Fruit fly (Drosophila melanogaster) whole organism, prepupa: Measurements from ENCODE around the gene Octbeta1R.

Source experiments
- Blimp-1 ChIP-seq: fragments of 200-800 bp; sonication (Bioruptor generic); optimal IDR thresholded peaks from 3 replicates; lab custom pipeline; 2017; ENCODE audit warnings: missing biosample characterization, missing genetic modification characterization, mild to moderate bottlenecking, moderate library complexity, missing genetic modification reagents
- CG10631 ChIP-seq: fragments of 200-800 bp; sonication (Bioruptor generic); optimal IDR thresholded peaks from 2 replicates; lab custom pipeline; 2016; ENCODE audit warnings: missing biosample characterization, missing genetic modification characterization
- CG10669 ChIP-seq: fragments of 200-800 bp; sonication (Bioruptor generic); optimal IDR thresholded peaks from 3 replicates; lab custom pipeline; 2018; ENCODE audit warnings: missing biosample characterization, mild to moderate bottlenecking, missing genetic modification characterization, moderate library complexity
- CG11294 ChIP-seq: fragments of 200-800 bp; sonication (Bioruptor generic); IDR thresholded peaks from 2 replicates; pipeline ENCODE4 v1.3.6; 2022; ENCODE audit warnings: missing biosample characterization, missing genetic modification characterization
- CG11762 ChIP-seq: fragments of 200-800 bp; sonication (Bioruptor generic); optimal IDR thresholded peaks from 3 replicates; lab custom pipeline; 2016; ENCODE audit warnings: missing biosample characterization, missing genetic modification characterization; ENCODE audit not compliant: insufficient read depth
- CG15336 ChIP-seq: fragments of 200-800 bp; sonication (Bioruptor generic); IDR thresholded peaks from 2 replicates; pipeline ENCODE4 v1.3.6; 2022; ENCODE audit warnings: missing biosample characterization, missing genetic modification characterization
- CG16779 ChIP-seq: fragments of 200-800 bp; sonication (Bioruptor generic); optimal IDR thresholded peaks from 3 replicates; lab custom pipeline; 2017; ENCODE audit warnings: missing biosample characterization, mild to moderate bottlenecking, missing genetic modification characterization
- CG3032 ChIP-seq: fragments of 200-800 bp; optimal IDR thresholded peaks from 2 replicates; lab custom pipeline; 2019; ENCODE audit warnings: missing biosample characterization, mild to moderate bottlenecking, missing genetic modification characterization, moderate library complexity
- CG31627 ChIP-seq: fragments of 200-800 bp; sonication (Bioruptor generic); optimal IDR thresholded peaks from 3 replicates; lab custom pipeline; 2016; ENCODE audit warnings: missing biosample characterization, missing genetic modification characterization
- CG32006 ChIP-seq: fragments of 200-800 bp; sonication (Bioruptor generic); optimal IDR thresholded peaks from 3 replicates; lab custom pipeline; 2017; ENCODE audit warnings: missing biosample characterization, mild to moderate bottlenecking, missing genetic modification characterization
- CG3919 ChIP-seq: fragments of 200-800 bp; sonication (Bioruptor generic); optimal IDR thresholded peaks from 3 replicates; lab custom pipeline; 2016; ENCODE audit warnings: missing biosample characterization, missing genetic modification characterization
- CG6163 ChIP-seq: fragments of 200-800 bp; sonication (Bioruptor generic); IDR thresholded peaks from 3 replicates; pipeline ENCODE4 v1.3.6; 2022; ENCODE audit warnings: missing biosample characterization, missing genetic modification characterization
- CG6276 ChIP-seq: fragments of 200-800 bp; sonication (Bioruptor generic); optimal IDR thresholded peaks from 2 replicates; lab custom pipeline; 2017; ENCODE audit warnings: missing biosample characterization, mild to moderate bottlenecking, missing genetic modification characterization
- CG6792 ChIP-seq: fragments of 200-800 bp; sonication (Bioruptor generic); optimal IDR thresholded peaks from 3 replicates; lab custom pipeline; 2016; ENCODE audit warnings: missing biosample characterization, missing genetic modification characterization
- CG6808 ChIP-seq: fragments of 200-800 bp; sonication (Bioruptor generic); optimal IDR thresholded peaks from 3 replicates; lab custom pipeline; 2017; ENCODE audit warnings: missing biosample characterization, missing genetic modification characterization, mild to moderate bottlenecking, moderate library complexity, missing genetic modification reagents
- CG6854 ChIP-seq: fragments of 200-800 bp; sonication (Bioruptor generic); optimal IDR thresholded peaks from 2 replicates; lab custom pipeline; 2017; ENCODE audit warnings: missing biosample characterization, mild to moderate bottlenecking, missing genetic modification characterization
- CG7368 ChIP-seq: fragments of 200-800 bp; sonication (Bioruptor generic); optimal IDR thresholded peaks from 3 replicates; lab custom pipeline; 2016; ENCODE audit warnings: missing biosample characterization, missing genetic modification characterization
- CG8119 ChIP-seq: fragments of 200-800 bp; sonication (Bioruptor generic); IDR thresholded peaks from 3 replicates; pipeline ENCODE4 v1.3.6; 2022; ENCODE audit warnings: missing biosample characterization, missing genetic modification characterization
- CG8632 ChIP-seq: fragments of 200-800 bp; sonication (Bioruptor generic); optimal IDR thresholded peaks from 3 replicates; lab custom pipeline; 2016; ENCODE audit warnings: missing biosample characterization, missing genetic modification characterization
- CG9139 ChIP-seq: fragments of 200-800 bp; sonication (Bioruptor generic); optimal IDR thresholded peaks from 3 replicates; lab custom pipeline; 2017; ENCODE audit warnings: missing biosample characterization, mild to moderate bottlenecking, missing genetic modification characterization
- Eip78C ChIP-seq: fragments of 200-800 bp; sonication (Bioruptor generic); peaks from one replicate; lab custom pipeline; 2016; ENCODE audit warnings: missing biosample characterization, missing genetic modification characterization
- Eip93F ChIP-seq: fragments of 200-800 bp; sonication (Bioruptor generic); optimal IDR thresholded peaks from 2 replicates; lab custom pipeline; 2016; ENCODE audit warnings: missing biosample characterization, mild to moderate bottlenecking, missing genetic modification characterization
- Gug ChIP-seq: fragments of 200-800 bp; sonication (Bioruptor generic); IDR thresholded peaks from 2 replicates; pipeline ENCODE4 v1.3.6; 2022; ENCODE audit warnings: missing biosample characterization, missing genetic modification characterization
- Hr39 ChIP-seq: fragments of 200-800 bp; sonication (Bioruptor generic); optimal IDR thresholded peaks from 2 replicates; lab custom pipeline; 2016; ENCODE audit warnings: missing biosample characterization, missing genetic modification characterization
- Hr4 ChIP-seq: fragments of 200-800 bp; sonication (Bioruptor generic); optimal IDR thresholded peaks from 3 replicates; lab custom pipeline; 2016; ENCODE audit warnings: missing biosample characterization, missing genetic modification characterization
- Lpt ChIP-seq: fragments of 200-800 bp; sonication (Bioruptor generic); optimal IDR thresholded peaks from 3 replicates; lab custom pipeline; 2016; ENCODE audit warnings: missing biosample characterization, missing genetic modification characterization
- Met ChIP-seq: fragments of 200-800 bp; sonication (Bioruptor generic); optimal IDR thresholded peaks from 3 replicates; lab custom pipeline; 2016; ENCODE audit warnings: missing biosample characterization, missing genetic modification characterization
- Sox14 ChIP-seq: fragments of 200-800 bp; sonication (Bioruptor generic); optimal IDR thresholded peaks from 3 replicates; lab custom pipeline; 2016; ENCODE audit warnings: missing biosample characterization, missing genetic modification characterization
- Sox15 ChIP-seq: fragments of 200-800 bp; sonication (Bioruptor generic); optimal IDR thresholded peaks from 3 replicates; lab custom pipeline; 2016; ENCODE audit warnings: missing biosample characterization, missing genetic modification characterization
- cyc ChIP-seq: fragments of 200-800 bp; sonication (Bioruptor generic); optimal IDR thresholded peaks from 3 replicates; lab custom pipeline; 2016; ENCODE audit warnings: missing biosample characterization, missing genetic modification characterization
- eg ChIP-seq: fragments of 200-800 bp; sonication (Bioruptor generic); IDR thresholded peaks from 3 replicates; pipeline ENCODE4 v1.3.6; 2022; ENCODE audit warnings: missing biosample characterization, missing genetic modification characterization
- esn ChIP-seq: fragments of 200-800 bp; sonication (Bioruptor generic); optimal IDR thresholded peaks from 2 replicates; lab custom pipeline; 2016; ENCODE audit warnings: missing biosample characterization, mild to moderate bottlenecking, missing genetic modification characterization, moderate library complexity
- fd85E ChIP-seq: fragments of 200-800 bp; sonication (Bioruptor generic); optimal IDR thresholded peaks from 3 replicates; lab custom pipeline; 2016; ENCODE audit warnings: missing biosample characterization, missing genetic modification characterization
- fkh ChIP-seq: fragments of 200-800 bp; sonication (Bioruptor generic); optimal IDR thresholded peaks from 3 replicates; lab custom pipeline; 2017; ENCODE audit warnings: missing biosample characterization, mild to moderate bottlenecking, missing genetic modification characterization, moderate library complexity
- lz ChIP-seq: fragments of 200-800 bp; sonication (Bioruptor generic); optimal IDR thresholded peaks from 3 replicates; lab custom pipeline; 2016; ENCODE audit warnings: missing biosample characterization, missing genetic modification characterization
- net ChIP-seq: fragments of 200-800 bp; sonication (Bioruptor generic); optimal IDR thresholded peaks from 3 replicates; lab custom pipeline; 2016; ENCODE audit warnings: missing biosample characterization, missing genetic modification characterization
- pdm3 ChIP-seq: fragments of 200-800 bp; sonication (Bioruptor generic); optimal IDR thresholded peaks from 3 replicates; lab custom pipeline; 2016; ENCODE audit warnings: missing biosample characterization, missing genetic modification characterization
- salr ChIP-seq, 2 experiments: fragments of 200-800 bp; sonication (Bioruptor generic); optimal IDR thresholded peaks; 3 replicates each; lab custom pipeline; 2016 to 2018; ENCODE audit warnings: missing biosample characterization in 2 of 2, missing genetic modification characterization in 2 of 2, mild to moderate bottlenecking in 1 of 2
- spab ChIP-seq: fragments of 200-800 bp; sonication (Bioruptor generic); optimal IDR thresholded peaks from 2 replicates; lab custom pipeline; 2017; ENCODE audit warnings: missing biosample characterization, mild to moderate bottlenecking, missing genetic modification characterization, missing genetic modification reagents
- topi ChIP-seq: fragments of 200-800 bp; sonication (Bioruptor generic); optimal IDR thresholded peaks from 3 replicates; lab custom pipeline; 2016; ENCODE audit warnings: missing biosample characterization, missing genetic modification characterization
- vri ChIP-seq: fragments of 200-800 bp; sonication (Bioruptor generic); optimal IDR thresholded peaks from 3 replicates; lab custom pipeline; 2016; ENCODE audit warnings: missing biosample characterization, mild to moderate bottlenecking, missing genetic modification characterization

Gene Octbeta1R

dm6 chr3R:22526353-22526907 lies 29.4 kb downstream of the Octbeta1R start (continued):
- TF ChIP-seq CG11294 (GFP tag; lab: Robert Waterston, UW) (no peak), Sox15 (GFP tag; lab: Kevin White, UChicago) (peak; percentile 13), Met (GFP tag; lab: Kevin White, UChicago) (peak; percentile 37), CG6792 (GFP tag; lab: Kevin White, UChicago) (peak; percentile 23), spab (GFP tag; lab: Kevin White, UChicago) (peak; percentile 49), CG10669 (peak; percentile 34), CG9139 (GFP tag; lab: Kevin White, UChicago) (peak; percentile 30), Lpt (no peak)
- TF ChIP-seq, all 60 proteins: peak for 36

- TF ChIP-seq vri (GFP tag; lab: Kevin White, UChicago) (peak; percentile 62), Hr4 (GFP tag; lab: Kevin White, UChicago) (no peak), CG10669 (no peak)
Measured at dm6 chr3R:22527192-22527591, 30.2 kb downstream of the Octbeta1R start.

DNA sequence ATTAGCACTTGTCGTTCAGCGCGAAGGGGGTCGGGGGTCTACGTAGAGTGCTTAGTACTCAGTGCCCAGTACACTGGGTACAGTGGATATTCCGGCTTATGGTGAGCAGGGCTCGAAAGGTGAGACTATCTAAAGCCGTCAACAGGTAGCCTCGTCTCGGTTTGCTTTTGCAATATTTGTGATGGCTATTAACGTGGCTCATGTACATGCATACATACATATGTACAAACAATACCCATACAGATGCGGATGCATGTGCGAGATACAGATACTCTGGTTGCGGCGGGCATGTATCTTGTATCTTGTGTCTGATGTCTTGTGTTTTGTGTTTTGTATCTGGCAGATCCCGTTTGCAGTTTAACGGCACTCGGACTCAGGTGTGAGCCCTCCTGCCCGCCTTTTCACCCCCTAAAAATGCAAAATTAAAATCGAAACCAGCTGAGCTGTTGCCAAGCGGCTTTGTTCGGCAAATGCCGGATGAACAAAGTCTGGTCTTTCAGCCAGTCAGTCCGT lies 30.7 kb downstream of the Octbeta1R start:
- TF ChIP-seq CG3919, result no peak
- peak; percentile 42 for TF ChIP-seq fkh (GFP tag; lab: Kevin White, UChicago)
- no peak for TF ChIP-seq net (GFP tag; lab: Kevin White, UChicago)
- TF ChIP-seq spab (GFP tag; lab: Kevin White, UChicago), result no peak
- no peak for TF ChIP-seq CG15336
- TF ChIP-seq fd85E, result no peak
- TF ChIP-seq CG16779 (tag; lab: Kevin White, UChicago), result no peak
- no peak for TF ChIP-seq Lpt
- TF ChIP-seq CG3032 (tag; lab: Kevin White, UChicago), result no peak
- no peak for TF ChIP-seq CG11762 (GFP tag; lab: Kevin White, UChicago)
- no peak for TF ChIP-seq Hr39
- TF ChIP-seq CG6276, result no peak
- peak; percentile 42; the same call in 1 of the 3 replicates for TF ChIP-seq CG6163 (GFP tag; lab: Robert Waterston, UW)
- TF ChIP-seq salr (GFP tag; optimal IDR thresholded peaks at IDR 0.05; lab: Kevin White, UChicago), result no peak
- TF ChIP-seq CG8632 (GFP tag; lab: Kevin White, UChicago), result no peak
- TF ChIP-seq CG6854, result no peak
- TF ChIP-seq CG9139 (GFP tag; lab: Kevin White, UChicago), result peak; percentile 4
- peak; percentile 7 for TF ChIP-seq CG6808 (GFP tag; lab: Kevin White, UChicago)
- peak; percentile 70 for TF ChIP-seq Eip78C

dm6 chr3R:22528264-22529158 lies 31.5 kb downstream of the Octbeta1R start, which contains the start of gene CG5346:
Gene CG5346, minus strand, starts transcription at chr3R:22528663.
- TF ChIP-seq CG6792 (GFP tag; lab: Kevin White, UChicago) (no peak), Hr4 (GFP tag; lab: Kevin White, UChicago) (no peak), CG10631 (GFP tag; lab: Kevin White, UChicago) (no peak), eg (GFP tag; lab: Robert Waterston, UW) (peak; percentile 51; the same call in 2 of the 3 replicates), CG6854 (peak; percentile 20), lz (GFP tag; lab: Kevin White, UChicago) (no peak), CG10669 (no peak), Eip93F (GFP tag; lab: Kevin White, UChicago) (no peak), CG8119 (GFP tag; lab: Robert Waterston, UW) (peak; percentile 65), CG16779 (tag; lab: Kevin White, UChicago) (peak; percentile 37), salr (GFP tag; optimal IDR thresholded peaks at IDR 0.05; lab: Kevin White, UChicago) (no peak), CG31627 (GFP tag; lab: Kevin White, UChicago) (no peak), CG3032 (tag; lab: Kevin White, UChicago) (no peak), esn (GFP tag; lab: Kevin White, UChicago) (peak; percentile 5), Gug (GFP tag; lab: Robert Waterston, UW) (no peak), CG9139 (GFP tag; lab: Kevin White, UChicago) (no peak), CG11294 (GFP tag; lab: Robert Waterston, UW) (no peak), Blimp-1 (GFP tag; lab: Kevin White, UChicago) (peak; percentile 27), topi (no peak), CG32006 (GFP tag; lab: Kevin White, UChicago) (no peak), CG3919 (peak; percentile 18), Lpt (no peak), Sox15 (GFP tag; lab: Kevin White, UChicago) (no peak), Eip78C (peak; percentile 54), cyc (GFP tag; lab: Kevin White, UChicago) (no peak), CG7368 (GFP tag; lab: Kevin White, UChicago) (no peak), fkh (GFP tag; lab: Kevin White, UChicago) (no peak), spab (GFP tag; lab: Kevin White, UChicago) (no peak), pdm3 (GFP tag; lab: Kevin White, UChicago) (no peak), Sox14 (GFP tag; lab: Kevin White, UChicago) (no peak)
